Fruit fly (Drosophila melanogaster) whole organism, pupa: ENCODE results near the gene CtIP.

Experiments
- CG10348 ChIP-seq: fragments of 200-800 bp; sonication (Bioruptor generic); IDR thresholded peaks from 2 replicates; pipeline ENCODE4 v1.3.6; 2022; ENCODE audit warnings: missing biosample characterization, missing genetic modification characterization
- CG12605 ChIP-seq: fragments of 200-800 bp; sonication (Bioruptor generic); IDR thresholded peaks from 2 replicates; pipeline ENCODE4 v1.3.6; 2022; ENCODE audit warnings: missing biosample characterization, missing genetic modification characterization
- CG13204 ChIP-seq: fragments of 200-800 bp; sonication (Bioruptor generic); optimal IDR thresholded peaks from 2 replicates; lab custom pipeline; 2018; ENCODE audit warnings: missing biosample characterization, mild to moderate bottlenecking, missing genetic modification characterization, moderate library complexity
- CG14655 ChIP-seq: fragments of 200-800 bp; sonication (Bioruptor generic); optimal IDR thresholded peaks from 3 replicates; lab custom pipeline; 2017; ENCODE audit warnings: mild to moderate bottlenecking, missing biosample characterization, missing genetic modification reagents, missing genetic modification characterization
- CG15710 ChIP-seq: fragments of 200-800 bp; sonication (Bioruptor generic); optimal IDR thresholded peaks from 2 replicates; lab custom pipeline; 2018; ENCODE audit warnings: missing biosample characterization, mild to moderate bottlenecking, missing genetic modification characterization, moderate library complexity
- CG17806 ChIP-seq: fragments of 200-800 bp; sonication (Bioruptor generic); optimal IDR thresholded peaks from 2 replicates; lab custom pipeline; 2018; ENCODE audit warnings: missing biosample characterization, mild to moderate bottlenecking, missing genetic modification characterization, moderate library complexity
- CG32121 ChIP-seq: fragments of 200-800 bp; sonication (Bioruptor generic); IDR thresholded peaks from 2 replicates; pipeline ENCODE4 v1.3.6; 2022; ENCODE audit warnings: missing biosample characterization, missing genetic modification characterization
- CG34367 ChIP-seq: fragments of 200-800 bp; sonication (Bioruptor generic); optimal IDR thresholded peaks from 2 replicates; lab custom pipeline; 2018; ENCODE audit warnings: missing biosample characterization, mild to moderate bottlenecking, missing genetic modification characterization
- CG4496 ChIP-seq: fragments of 200-800 bp; sonication (Bioruptor generic); IDR thresholded peaks from 3 replicates; pipeline ENCODE4 v1.3.6; 2022; ENCODE audit warnings: missing biosample characterization, missing genetic modification characterization
- CG8159 ChIP-seq: fragments of 200-800 bp; sonication (Bioruptor generic); optimal IDR thresholded peaks from 3 replicates; lab custom pipeline; 2018; ENCODE audit warnings: missing biosample characterization, mild to moderate bottlenecking, missing genetic modification characterization, moderate library complexity
- CG8301 ChIP-seq: fragments of 200-800 bp; sonication (Bioruptor generic); optimal IDR thresholded peaks from 2 replicates; lab custom pipeline; 2018; ENCODE audit warnings: missing biosample characterization, mild to moderate bottlenecking, missing genetic modification characterization
- CG9948 ChIP-seq: fragments of 200-800 bp; sonication (Bioruptor generic); optimal IDR thresholded peaks from 2 replicates; lab custom pipeline; 2018; ENCODE audit warnings: missing biosample characterization, mild to moderate bottlenecking, missing genetic modification characterization, moderate library complexity
- D1 ChIP-seq: fragments of 200-800 bp; sonication (Bioruptor generic); optimal IDR thresholded peaks from 2 replicates; lab custom pipeline; 2018; ENCODE audit warnings: missing biosample characterization, mild to moderate bottlenecking, missing genetic modification characterization, moderate library complexity
- EcR ChIP-seq: fragments of 200-800 bp; sonication (Bioruptor generic); optimal IDR thresholded peaks from 3 replicates; lab custom pipeline; 2019; ENCODE audit warnings: missing biosample characterization, missing genetic modification characterization, mild to moderate bottlenecking, moderate library complexity, missing genetic modification reagents
- Ets98B ChIP-seq: fragments of 200-800 bp; sonication (Bioruptor generic); IDR thresholded peaks from 2 replicates; pipeline ENCODE4 v1.3.6; 2022; ENCODE audit warnings: missing biosample characterization, missing genetic modification characterization
- Pif1A ChIP-seq: fragments of 200-800 bp; sonication (Bioruptor generic); optimal IDR thresholded peaks from 3 replicates; lab custom pipeline; 2016; ENCODE audit warnings: missing biosample characterization, missing genetic modification characterization
- Pif1B ChIP-seq: fragments of 200-800 bp; sonication (Bioruptor generic); optimal IDR thresholded peaks from 3 replicates; lab custom pipeline; 2016; ENCODE audit warnings: missing biosample characterization, missing genetic modification characterization
- Snoo ChIP-seq: fragments of 200-800 bp; sonication (Bioruptor generic); optimal IDR thresholded peaks from 3 replicates; lab custom pipeline; 2017; ENCODE audit warnings: missing biosample characterization, mild to moderate bottlenecking, missing genetic modification characterization, inconsistent platforms
- fd96Ca ChIP-seq: fragments of 200-800 bp; sonication (Bioruptor generic); IDR thresholded peaks from 3 replicates; pipeline ENCODE4 v1.3.6; 2022; ENCODE audit warnings: missing biosample characterization, missing genetic modification characterization
- gl ChIP-seq: fragments of 200-800 bp; sonication (Bioruptor generic); optimal IDR thresholded peaks from 2 replicates; lab custom pipeline; 2018; ENCODE audit warnings: missing biosample characterization, mild to moderate bottlenecking, missing genetic modification characterization
- rn ChIP-seq: fragments of 200-800 bp; sonication (Bioruptor generic); IDR thresholded peaks from 2 replicates; pipeline ENCODE4 v1.3.6; 2022; ENCODE audit warnings: missing biosample characterization, missing genetic modification characterization

The CtIP gene

dm6 chr3L:20442674-20443313, 6.7 kb downstream of the CtIP start:
- TF ChIP-seq EcR (GFP tag; lab: Kevin White, UChicago) (no peak), CG4496 (GFP tag; lab: Robert Waterston, UW) (no peak), gl (tag; lab: Kevin White, UChicago) (no peak)

- TF ChIP-seq CG4496 (GFP tag; lab: Robert Waterston, UW), result peak; percentile 95
- TF ChIP-seq CG8301, result peak; percentile 85
- TF ChIP-seq gl (tag; lab: Kevin White, UChicago), result peak; percentile 76
- TF ChIP-seq rn (GFP tag; lab: Robert Waterston, UW), result peak; percentile 80
- peak; percentile 86 for TF ChIP-seq fd96Ca (GFP tag; lab: Robert Waterston, UW)
- TF ChIP-seq Snoo (tag; lab: Kevin White, UChicago), result peak; percentile 91
- TF ChIP-seq CG10348 (GFP tag; lab: Robert Waterston, UW), result no peak
- peak; percentile 85 for TF ChIP-seq CG9948
- TF ChIP-seq EcR (GFP tag; lab: Kevin White, UChicago), result no peak
- TF ChIP-seq D1 (tag; lab: Kevin White, UChicago), result peak; percentile 65
- peak; percentile 80 for TF ChIP-seq CG15710 (tag; lab: Kevin White, UChicago)
- TF ChIP-seq CG8159, result peak; percentile 86
- TF ChIP-seq Ets98B, result peak; percentile 91
- TF ChIP-seq CG13204, result no peak
- TF ChIP-seq CG12605 (GFP tag; lab: Robert Waterston, UW), result peak; percentile 91
- peak; percentile 88 for TF ChIP-seq Pif1A
- TF ChIP-seq Pif1B, result peak; percentile 92
- TF ChIP-seq CG32121 (GFP tag; lab: Robert Waterston, UW), result peak; percentile 85
- peak; percentile 86 for TF ChIP-seq CG14655 (GFP tag; lab: Kevin White, UChicago)
- TF ChIP-seq CG17806 (tag; lab: Kevin White, UChicago), result peak; percentile 88
- TF ChIP-seq CG34367 (tag; lab: Kevin White, UChicago), result peak; percentile 83
These were observed 8.9 kb downstream of the CtIP start for dm6 chr3L:20444815-20445519.

- TF ChIP-seq CG15710 (tag; lab: Kevin White, UChicago), result no peak
- TF ChIP-seq Snoo (tag; lab: Kevin White, UChicago), result no peak
- no peak for TF ChIP-seq rn (GFP tag; lab: Robert Waterston, UW)
- no peak for TF ChIP-seq CG12605 (GFP tag; lab: Robert Waterston, UW)
- TF ChIP-seq, all 21 proteins: peak for 0
These were observed 10.0 kb downstream of the CtIP start for dm6 chr3L:20446030-20446429.

dm6 chr3L:20447337-20447736, 11.3 kb downstream of the CtIP start:
- TF ChIP-seq CG13204 (no peak), CG4496 (GFP tag; lab: Robert Waterston, UW) (peak; percentile 41; the same call in 1 of the 3 replicates), Pif1A (no peak), CG32121 (GFP tag; lab: Robert Waterston, UW) (no peak), CG10348 (GFP tag; lab: Robert Waterston, UW) (no peak), CG8301 (peak; percentile 20), Ets98B (no peak), EcR (GFP tag; lab: Kevin White, UChicago) (no peak), CG8159 (no peak), CG14655 (GFP tag; lab: Kevin White, UChicago) (peak; percentile 44)

- TF ChIP-seq CG8159 (peak; percentile 12), Snoo (tag; lab: Kevin White, UChicago) (peak; percentile 54), Pif1B (peak; percentile 36), CG17806 (tag; lab: Kevin White, UChicago) (no peak)
- TF ChIP-seq, all 21 proteins: peak for 3
These were observed 11.9 kb downstream of the CtIP start for dm6 chr3L:20447957-20448356.

dm6 chr3L:20448773-20449172, 12.7 kb downstream of the CtIP start:
- TF ChIP-seq Pif1A (no peak), CG15710 (tag; lab: Kevin White, UChicago) (no peak), CG17806 (tag; lab: Kevin White, UChicago) (no peak), CG14655 (GFP tag; lab: Kevin White, UChicago) (no peak), CG34367 (tag; lab: Kevin White, UChicago) (no peak), D1 (tag; lab: Kevin White, UChicago) (no peak), Ets98B (no peak), rn (GFP tag; lab: Robert Waterston, UW) (no peak), fd96Ca (GFP tag; lab: Robert Waterston, UW) (no peak), CG4496 (GFP tag; lab: Robert Waterston, UW) (no peak), CG8301 (no peak), CG9948 (no peak), Pif1B (no peak)
